Fruit fly (Drosophila melanogaster) whole organism, embryonic: ENCODE data around the gene Trl.

Experiments used
- ATbp ChIP-seq: fragments of 200-800 bp; sonication (Bioruptor generic); optimal IDR thresholded peaks from 2 replicates; lab custom pipeline; 2017; ENCODE audit warnings: missing biosample characterization, mild to moderate bottlenecking, missing genetic modification characterization, missing genetic modification reagents
- Asciz ChIP-seq: fragments of 200-800 bp; sonication (Bioruptor generic); optimal IDR thresholded peaks from 2 replicates; lab custom pipeline; 2017; ENCODE audit warnings: missing biosample characterization, mild to moderate bottlenecking, missing genetic modification characterization, missing genetic modification reagents
- BEAF-32 ChIP-seq: fragments of 200-800 bp; sonication (Bioruptor generic); optimal IDR thresholded peaks from 3 replicates; lab custom pipeline; 2017; ENCODE audit warnings: missing biosample characterization, missing genetic modification characterization, mild to moderate bottlenecking, moderate library complexity, missing genetic modification reagents
- CG10267 ChIP-seq: fragments of 200-800 bp; sonication (Bioruptor generic); optimal IDR thresholded peaks from 2 replicates; lab custom pipeline; 2018; ENCODE audit warnings: missing biosample characterization, mild to moderate bottlenecking, missing genetic modification characterization, moderate library complexity
- CG11398 ChIP-seq: fragments of 200-800 bp; sonication (Bioruptor generic); optimal IDR thresholded peaks from 2 replicates; lab custom pipeline; 2016; ENCODE audit warnings: missing biosample characterization, missing genetic modification characterization
- CG12391 ChIP-seq: fragments of 200-800 bp; sonication (Bioruptor generic); optimal IDR thresholded peaks from 3 replicates; lab custom pipeline; 2018; ENCODE audit warnings: missing biosample characterization, mild to moderate bottlenecking, missing genetic modification characterization, moderate library complexity
- CG14050 ChIP-seq: fragments of 200-800 bp; sonication (Bioruptor generic); IDR thresholded peaks from 3 replicates; pipeline ENCODE4 v1.3.6; 2022; ENCODE audit warnings: missing biosample characterization, missing genetic modification characterization
- CG15269 ChIP-seq: fragments of 200-800 bp; sonication (Bioruptor generic); optimal IDR thresholded peaks from 2 replicates; lab custom pipeline; 2018; ENCODE audit warnings: missing biosample characterization, mild to moderate bottlenecking, missing genetic modification characterization, moderate library complexity
- CG15514 ChIP-seq: fragments of 200-800 bp; sonication (Bioruptor generic); optimal IDR thresholded peaks from 3 replicates; lab custom pipeline; 2017; ENCODE audit warnings: missing biosample characterization, missing genetic modification characterization, mild to moderate bottlenecking, moderate library complexity, missing genetic modification reagents
- CG15601 ChIP-seq: fragments of 200-800 bp; sonication (Bioruptor generic); optimal IDR thresholded peaks from 3 replicates; lab custom pipeline; 2019; ENCODE audit warnings: missing biosample characterization, mild to moderate bottlenecking, missing genetic modification characterization, moderate library complexity
- CG18764 ChIP-seq: fragments of 200-800 bp; sonication (Bioruptor generic); optimal IDR thresholded peaks from 3 replicates; lab custom pipeline; 2016; ENCODE audit warnings: missing biosample characterization, missing genetic modification characterization
- CG3163 ChIP-seq: fragments of 200-800 bp; sonication (Bioruptor generic); optimal IDR thresholded peaks from 3 replicates; lab custom pipeline; 2016; ENCODE audit warnings: missing biosample characterization, missing genetic modification characterization
- CG43689 ChIP-seq: fragments of 200-800 bp; sonication (Bioruptor generic); IDR thresholded peaks from 2 replicates; pipeline ENCODE4 v1.3.6; 2022; ENCODE audit warnings: missing biosample characterization, missing genetic modification characterization
- CG4820 ChIP-seq: fragments of 200-800 bp; sonication (Bioruptor generic); optimal IDR thresholded peaks from 3 replicates; lab custom pipeline; 2016; ENCODE audit warnings: missing biosample characterization, missing genetic modification characterization
- CG6813 ChIP-seq: fragments of 200-800 bp; sonication (Bioruptor generic); optimal IDR thresholded peaks from 2 replicates; lab custom pipeline; 2017; ENCODE audit warnings: missing biosample characterization, missing genetic modification characterization, mild to moderate bottlenecking, moderate library complexity, missing genetic modification reagents
- CG7963 ChIP-seq: fragments of 200-800 bp; sonication (Bioruptor generic); IDR thresholded peaks from 3 replicates; pipeline ENCODE4 v1.3.6; 2022; ENCODE audit warnings: missing biosample characterization, missing genetic modification characterization; ENCODE audit not compliant: partially characterized antibody
- CG8765 ChIP-seq: fragments of 200-800 bp; sonication (Bioruptor generic); IDR thresholded peaks from 2 replicates; pipeline ENCODE4 v1.3.6; 2022; ENCODE audit warnings: missing biosample characterization, missing genetic modification characterization
- CG8944 ChIP-seq: fragments of 200-800 bp; sonication (Bioruptor generic); optimal IDR thresholded peaks from 3 replicates; lab custom pipeline; 2016; ENCODE audit warnings: missing biosample characterization, missing genetic modification characterization
- CG9215 ChIP-seq: fragments of 200-800 bp; sonication (Bioruptor generic); IDR thresholded peaks from 2 replicates; pipeline ENCODE4 v1.3.6; 2022; ENCODE audit warnings: missing biosample characterization, missing genetic modification characterization
- CG9876 ChIP-seq: fragments of 200-800 bp; sonication (Bioruptor generic); optimal IDR thresholded peaks from 2 replicates; lab custom pipeline; 2016; ENCODE audit warnings: missing biosample characterization, missing genetic modification characterization
- CrebB ChIP-seq: fragments of 200-800 bp; sonication (Bioruptor generic); optimal IDR thresholded peaks from 3 replicates; lab custom pipeline; 2018; ENCODE audit warnings: missing biosample characterization, mild to moderate bottlenecking, missing genetic modification characterization
- Dip2 ChIP-seq: fragments of 200-800 bp; sonication (Bioruptor generic); IDR thresholded peaks from 2 replicates; pipeline ENCODE4 v1.3.6; 2022; ENCODE audit warnings: missing biosample characterization, missing genetic modification characterization
- Dll ChIP-seq: fragments of 200-800 bp; sonication (Bioruptor generic); IDR thresholded peaks from 4 replicates; pipeline ENCODE4 v1.3.6; 2022; ENCODE audit warnings: missing biosample characterization, missing genetic modification characterization; ENCODE audit not compliant: partially characterized antibody
- Dp ChIP-seq: fragments of 200-800 bp; sonication (Bioruptor generic); optimal IDR thresholded peaks from 2 replicates; lab custom pipeline; 2018; ENCODE audit warnings: missing biosample characterization, mild to moderate bottlenecking, missing genetic modification characterization, moderate library complexity
- Fer1 ChIP-seq: fragments of 200-800 bp; sonication (Bioruptor generic); optimal IDR thresholded peaks from 2 replicates; lab custom pipeline; 2017; ENCODE audit warnings: missing biosample characterization, mild to moderate bottlenecking, missing genetic modification characterization
- H15 ChIP-seq: fragments of 200-800 bp; sonication (Bioruptor generic); IDR thresholded peaks from 3 replicates; pipeline ENCODE4 v1.3.6; 2022; ENCODE audit warnings: missing biosample characterization, missing genetic modification characterization
- HLH3B ChIP-seq: fragments of 200-800 bp; sonication (Bioruptor generic); IDR thresholded peaks from 2 replicates; pipeline ENCODE4 v1.3.6; 2022; ENCODE audit warnings: missing biosample characterization, missing genetic modification characterization
- Med ChIP-seq: fragments of 200-800 bp; sonication (Bioruptor generic); peaks from one replicate; lab custom pipeline; 2016; ENCODE audit warnings: missing biosample characterization, missing genetic modification characterization, mild to moderate bottlenecking, inconsistent platforms, moderate library complexity
- Nf-YA ChIP-seq: fragments of 200-800 bp; sonication (Bioruptor generic); IDR thresholded peaks from 2 replicates; pipeline ENCODE4 v1.3.6; 2022; ENCODE audit warnings: missing biosample characterization, missing genetic modification characterization
- Nf-YC ChIP-seq: fragments of 200-800 bp; optimal IDR thresholded peaks from 3 replicates; lab custom pipeline; 2019; ENCODE audit warnings: missing biosample characterization, mild to moderate bottlenecking, missing genetic modification characterization, moderate library complexity
- Stat92E ChIP-seq, 3 experiments: fragments of >200 bp in 2 of 3; fragments of 200-800 bp in 1 of 3; sonication (Bioruptor generic) in 1 of 3; optimal IDR thresholded peaks; 2 replicates each; lab custom pipeline; 2017 to 2019; ENCODE audit warnings: missing biosample characterization in 3 of 3, missing genetic modification characterization in 3 of 3, mild to moderate bottlenecking in 1 of 3, moderate library complexity in 1 of 3
- Trl ChIP-seq, 3 experiments: fragments of >200 bp in 2 of 3; fragments of 200-800 bp in 1 of 3; sonication (Bioruptor generic) in 1 of 3; optimal IDR thresholded peaks; 2 replicates in 1 of 3; 3 replicates in 2 of 3; lab custom pipeline; 2016 to 2017; ENCODE audit warnings: missing biosample characterization in 1 of 3, missing genetic modification characterization in 1 of 3
- abd-A ChIP-seq: fragments of 200-800 bp; sonication (Bioruptor generic); optimal IDR thresholded peaks from 3 replicates; lab custom pipeline; 2019; ENCODE audit warnings: missing biosample characterization, mild to moderate bottlenecking, missing genetic modification characterization, moderate library complexity
- ash1 ChIP-seq: fragments of 200-800 bp; sonication (Bioruptor generic); optimal IDR thresholded peaks from 2 replicates; lab custom pipeline; 2018; ENCODE audit warnings: missing biosample characterization, mild to moderate bottlenecking, missing genetic modification characterization
- crp ChIP-seq, 2 experiments: fragments of 200-800 bp; sonication (Bioruptor generic); optimal IDR thresholded peaks; 2 replicates in 1 of 2; 3 replicates in 1 of 2; lab custom pipeline; 2017; ENCODE audit warnings: missing biosample characterization in 2 of 2, missing genetic modification characterization in 2 of 2, mild to moderate bottlenecking in 1 of 2, moderate library complexity in 1 of 2
- eyg ChIP-seq: fragments of 200-800 bp; sonication (Bioruptor generic); optimal IDR thresholded peaks from 3 replicates; lab custom pipeline; 2016; ENCODE audit warnings: missing biosample characterization, missing genetic modification characterization
- fd102C ChIP-seq: fragments of 200-800 bp; sonication (Bioruptor generic); optimal IDR thresholded peaks from 2 replicates; lab custom pipeline; 2018; ENCODE audit warnings: missing biosample characterization, mild to moderate bottlenecking, missing genetic modification characterization, moderate library complexity
- gcm ChIP-seq: fragments of 200-800 bp; sonication (Bioruptor generic); optimal IDR thresholded peaks from 2 replicates; lab custom pipeline; 2019; ENCODE audit warnings: missing biosample characterization, mild to moderate bottlenecking, missing genetic modification characterization, moderate library complexity
- gcm2 ChIP-seq: fragments of 200-800 bp; sonication (Bioruptor generic); optimal IDR thresholded peaks from 2 replicates; lab custom pipeline; 2016; ENCODE audit warnings: missing biosample characterization, missing genetic modification characterization
- ham ChIP-seq: fragments of 200-800 bp; sonication (Bioruptor generic); IDR thresholded peaks from 2 replicates; pipeline ENCODE4 v1.3.6; 2022; ENCODE audit warnings: missing biosample characterization, missing genetic modification characterization
- jumu ChIP-seq: fragments of 200-800 bp; sonication (Bioruptor generic); optimal IDR thresholded peaks from 3 replicates; lab custom pipeline; 2016; ENCODE audit warnings: missing biosample characterization, missing genetic modification characterization
- nmo ChIP-seq: fragments of 200-800 bp; sonication (Bioruptor generic); optimal IDR thresholded peaks from 2 replicates; lab custom pipeline; 2018; ENCODE audit warnings: missing biosample characterization, mild to moderate bottlenecking, missing genetic modification characterization, moderate library complexity
- pho ChIP-seq: fragments of 200-800 bp; sonication (Bioruptor generic); optimal IDR thresholded peaks from 2 replicates; lab custom pipeline; 2016; ENCODE audit warnings: missing biosample characterization, missing genetic modification characterization
- ro ChIP-seq: fragments of 200-800 bp; sonication (Bioruptor generic); IDR thresholded peaks from 2 replicates; pipeline ENCODE4 v1.3.6; 2022; ENCODE audit warnings: missing biosample characterization, missing genetic modification characterization
- scrt ChIP-seq: fragments of 200-800 bp; sonication (Bioruptor generic); optimal IDR thresholded peaks from 2 replicates; lab custom pipeline; 2018; ENCODE audit warnings: missing biosample characterization, mild to moderate bottlenecking, missing genetic modification characterization, moderate library complexity
- sob ChIP-seq: fragments of 200-800 bp; sonication (Bioruptor generic); IDR thresholded peaks from 2 replicates; pipeline ENCODE4 v1.3.6; 2022; ENCODE audit warnings: missing biosample characterization, missing genetic modification characterization
- zfh1 ChIP-seq: fragments of 200-800 bp; sonication (Bioruptor generic); IDR thresholded peaks from 3 replicates; pipeline ENCODE4 v1.3.6; 2022; ENCODE audit warnings: missing biosample characterization, missing genetic modification characterization

The Trl gene

dm6 chr3L:14758730-14759096 lies 2.1 kb downstream of the Trl start:
- TF ChIP-seq CG43689 (GFP tag; lab: Robert Waterston, UW) (no peak), ham (GFP tag; lab: Robert Waterston, UW) (no peak), Med (GFP tag; lab: Kevin White, UChicago) (no peak), CG15601 (tag; lab: Kevin White, UChicago) (no peak), CG11398 (GFP tag; lab: Kevin White, UChicago) (no peak), CG8944 (no peak), Asciz (GFP tag; lab: Kevin White, UChicago) (no peak), CG8765 (GFP tag; lab: Robert Waterston, UW) (no peak), CG15514 (GFP tag; lab: Kevin White, UChicago) (no peak), gcm2 (GFP tag; lab: Kevin White, UChicago) (no peak), Stat92E (GFP tag; optimal IDR thresholded peaks at IDR 0.05; lab: Kevin White, UChicago) (no peak), jumu (GFP tag; lab: Kevin White, UChicago) (no peak), CG3163 (GFP tag; lab: Kevin White, UChicago) (peak; percentile 80), crp (GFP tag; optimal IDR thresholded peaks at IDR 0.05; lab: Kevin White, UChicago) (no peak), gcm (GFP tag; lab: Kevin White, UChicago) (no peak), Dll (GFP tag; lab: Robert Waterston, UW) (0 out of 4 replicates have a peak, but pooled peaks have one; percentile 12), CG9876 (GFP tag; lab: Kevin White, UChicago) (no peak), Trl (optimal IDR thresholded peaks at IDR 0.05; lab: Kevin White, UChicago) (peak in 1 of 2 experiments; percentile 88), Trl (GFP tag; optimal IDR thresholded peaks at IDR 0.05; lab: Kevin White, UChicago) (no peak), Fer1 (GFP tag; lab: Kevin White, UChicago) (no peak), CG4820 (GFP tag; lab: Kevin White, UChicago) (no peak), CG15269 (no peak), ro (GFP tag; lab: Robert Waterston, UW) (no peak), BEAF-32 (GFP tag; lab: Kevin White, UChicago) (no peak), zfh1 (GFP tag; lab: Robert Waterston, UW) (no peak), scrt (GFP tag; lab: Kevin White, UChicago) (peak; percentile 65), H15 (no peak)

dm6 chr3L:14757464-14758384 lies 3.1 kb downstream of the Trl start, which contains the start of gene CG42507:
Gene CG42507 (minus strand): TSS chr3L:14757962.
- TF ChIP-seq CG14050 = no peak
- TF ChIP-seq Nf-YC (tag; lab: Kevin White, UChicago) = peak; percentile 12
- peak; percentile 23; the same call in 1 of the 2 replicates for TF ChIP-seq HLH3B (GFP tag; lab: Robert Waterston, UW)
- peak; percentile 98 for TF ChIP-seq CG9215
- peak; percentile 2 for TF ChIP-seq pho (GFP tag; lab: Kevin White, UChicago)
- peak; percentile 74 for TF ChIP-seq fd102C (GFP tag; lab: Kevin White, UChicago)
- no peak for TF ChIP-seq CG10267
- TF ChIP-seq CG6813 = peak; percentile 57
- TF ChIP-seq CG7963 (GFP tag; lab: Robert Waterston, UW) = no peak
- TF ChIP-seq sob = no peak; the same call in 1 of the 2 replicates
- peak; percentile 76 for TF ChIP-seq CrebB (tag; lab: Kevin White, UChicago)
- TF ChIP-seq ash1 = peak; percentile 34
- peak; percentile 18 for TF ChIP-seq abd-A (tag; lab: Kevin White, UChicago)
- peak; percentile 4 for TF ChIP-seq CG12391
- TF ChIP-seq Dip2 = no peak
- TF ChIP-seq Dp = no peak
- no peak for TF ChIP-seq H15
- peak; percentile 7 for TF ChIP-seq eyg
- no peak for TF ChIP-seq nmo (GFP tag; lab: Kevin White, UChicago)
- 0 out of 2 replicates have a peak, but pooled peaks have one; percentile 20 for TF ChIP-seq Nf-YA (GFP tag; lab: Robert Waterston, UW)
- no peak for TF ChIP-seq CG4820 (GFP tag; lab: Kevin White, UChicago)
- TF ChIP-seq ATbp = peak; percentile 33
- TF ChIP-seq CG18764 (GFP tag; lab: Kevin White, UChicago) = no peak
